Worm (Caenorhabditis elegans) whole organism, L1 larva: ENCODE measurements around the gene tctn-1.

Source experiments
- alr-1 ChIP-seq: fragments of 200-800 bp; sonication (Bioruptor generic); optimal IDR thresholded peaks from 2 replicates; lab custom pipeline; 2018; ENCODE audit warnings: borderline replicate concordance, mild to moderate bottlenecking, missing genetic modification characterization, missing compliant biosample characterization
- nhr-11 ChIP-seq: fragments of 150-350 bp; optimal IDR thresholded peaks from 2 replicates; lab custom pipeline; 2014; ENCODE audit warnings: missing biosample characterization, missing genetic modification characterization
- nhr-19 ChIP-seq: fragments of 200-800 bp; sonication (Bioruptor generic); conservative IDR thresholded peaks from 2 replicates; pipeline ENCODE4 v1.3.6; 2022; ENCODE audit warnings: missing genetic modification characterization, missing compliant biosample characterization
- snpc-4 ChIP-seq: fragments of 150-350 bp; optimal IDR thresholded peaks from 2 replicates; lab custom pipeline; 2014; ENCODE audit warnings: missing biosample characterization, missing genetic modification characterization
- tbx-2 ChIP-seq: sonication (generic microtip); optimal IDR thresholded peaks from 2 replicates; lab custom pipeline; 2016; ENCODE audit warnings: missing genetic modification characterization, missing compliant biosample characterization
- unc-62 ChIP-seq: fragments of 150-350 bp; optimal IDR thresholded peaks from 2 replicates; lab custom pipeline; 2014; ENCODE audit warnings: missing biosample characterization, missing genetic modification reagents, missing genetic modification characterization

DNA sequence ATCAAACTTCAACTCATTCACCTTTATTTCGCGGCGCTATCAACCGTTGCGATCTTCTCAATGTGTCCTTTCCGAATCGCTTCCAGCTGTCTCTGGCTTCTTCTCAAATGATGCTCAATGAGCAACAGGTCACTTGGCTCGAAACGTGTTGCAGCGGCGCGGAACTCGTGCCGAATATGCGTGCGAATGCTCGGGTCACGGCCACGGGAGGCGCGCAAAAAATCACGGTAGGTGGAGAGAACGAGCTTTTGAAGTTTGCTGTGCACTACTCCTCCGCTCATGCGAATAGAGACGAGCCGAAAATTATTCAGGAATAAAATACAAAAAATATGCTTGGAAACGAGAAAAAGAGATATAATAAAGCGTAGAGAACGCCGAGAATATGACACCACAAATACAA is 37.2 kb downstream of the tctn-1 start, which contains the start of gene cif-1:
- TF ChIP-seq alr-1 (tag; lab: Kevin White, UChicago) = no peak
- no peak for TF ChIP-seq tbx-2 (tag; lab: Kevin White, UChicago)
- TF ChIP-seq nhr-19 = no peak
- no peak for TF ChIP-seq nhr-11
- TF ChIP-seq unc-62 (GFP tag; lab: Kevin White, UChicago) = no peak
- TF ChIP-seq snpc-4 (tag; lab: Kevin White, UChicago) = no peak
